Fruit fly (Drosophila melanogaster): ENCODE data around the gene loco.

loco gene

dm6 chr3R:22589311-22589710 lies 49.9 kb downstream of the loco start (continued):
- TF ChIP-seq CG30020 (tag; optimal IDR thresholded peaks at IDR 0.05) (no peak), CG2129 (GFP tag; IDR thresholded peaks at IDR 0.05; ENCODE audit: partially characterized antibody) (no peak), ewg (GFP tag; optimal IDR thresholded peaks at IDR 0.05) (peak; percentile 35), CG10274 (GFP tag; optimal IDR thresholded peaks at IDR 0.05) (no peak), CG15479 (GFP tag; optimal IDR thresholded peaks at IDR 0.05) (no peak), bbx (GFP tag; IDR thresholded peaks at IDR 0.05; ENCODE audit: partially characterized antibody) (no peak), CG11723 (GFP tag; optimal IDR thresholded peaks at IDR 0.05) (peak; percentile 8), klu (GFP tag; IDR thresholded peaks at IDR 0.05) (no peak), CG10979 (tag; optimal IDR thresholded peaks at IDR 0.05) (peak; percentile 7), Hsf (GFP tag; optimal IDR thresholded peaks at IDR 0.05) (peak; percentile 0), Mes4 (GFP tag; optimal IDR thresholded peaks at IDR 0.05) (no peak), CG7271 (tag; optimal IDR thresholded peaks at IDR 0.05) (peak; percentile 62), dan (GFP tag; IDR thresholded peaks at IDR 0.05) (no peak), lov (optimal IDR thresholded peaks at IDR 0.05) (no peak), lov (GFP tag; IDR thresholded peaks at IDR 0.05) (0 out of 3 replicates have a peak, but pooled peaks have one; percentile 47), crol (GFP tag; IDR thresholded peaks at IDR 0.05) (peak; percentile 51), Xbp1 (GFP tag; optimal IDR thresholded peaks at IDR 0.05) (no peak), Hand (GFP tag; optimal IDR thresholded peaks at IDR 0.05) (no peak), CG17328 (GFP tag; IDR thresholded peaks at IDR 0.05) (no peak), Spps (tag; optimal IDR thresholded peaks at IDR 0.05) (no peak), abd-A (tag; optimal IDR thresholded peaks at IDR 0.05) (no peak), dm (GFP tag; optimal IDR thresholded peaks at IDR 0.05) (no peak), odd (GFP tag; optimal IDR thresholded peaks at IDR 0.05) (peak; percentile 13)

- peak; percentile 6 for TF ChIP-seq gem (tag; optimal IDR thresholded peaks at IDR 0.05)
- TF ChIP-seq CG2120 (GFP tag; optimal IDR thresholded peaks at IDR 0.05) = peak; percentile 5
- peak in 1 of 2 experiments; percentile 66 for TF ChIP-seq Pdp1 (GFP tag; optimal IDR thresholded peaks at IDR 0.05)
- no peak for TF ChIP-seq ssp (GFP tag; IDR thresholded peaks at IDR 0.05)
- no peak for TF ChIP-seq CG4328 (GFP tag; optimal IDR thresholded peaks at IDR 0.05)
- TF ChIP-seq sc (optimal IDR thresholded peaks at IDR 0.05) = no peak
- TF ChIP-seq sc (GFP tag; optimal IDR thresholded peaks at IDR 0.05) = no peak
- peak; percentile 83 for TF ChIP-seq sens (GFP tag)
- peak; percentile 79 for TF ChIP-seq grau (tag; optimal IDR thresholded peaks at IDR 0.05)
These were observed 50.4 kb downstream of the loco start for dm6 chr3R:22588756-22589155.

- TF ChIP-seq CG14014 (GFP tag; IDR thresholded peaks at IDR 0.05) = no peak
- no peak for TF ChIP-seq seq (GFP tag; IDR thresholded peaks at IDR 0.05)
- TF ChIP-seq ara (GFP tag; IDR thresholded peaks at IDR 0.05) = no peak
- TF ChIP-seq CG31365 (tag; optimal IDR thresholded peaks at IDR 0.05) = no peak
- no peak for TF ChIP-seq HLH3B (GFP tag; IDR thresholded peaks at IDR 0.05)
- TF ChIP-seq CG6765 (GFP tag; optimal IDR thresholded peaks at IDR 0.05) = peak; percentile 11
- TF ChIP-seq croc (GFP tag; conservative IDR thresholded peaks at IDR 0.05) = no peak
- TF ChIP-seq E2f1 (GFP tag; IDR thresholded peaks at IDR 0.05) = no peak
- TF ChIP-seq CG8924 (tag; optimal IDR thresholded peaks at IDR 0.05) = peak; percentile 92
- no peak for TF ChIP-seq al (GFP tag; IDR thresholded peaks at IDR 0.05)
- TF ChIP-seq slbo (GFP tag; IDR thresholded peaks at IDR 0.05) = peak; percentile 53
- TF ChIP-seq Abd-B (GFP tag; optimal IDR thresholded peaks at IDR 0.05) = peak; percentile 45
- peak; percentile 36 for TF ChIP-seq CG10209 (GFP tag; optimal IDR thresholded peaks at IDR 0.05)
- TF ChIP-seq sug (tag; optimal IDR thresholded peaks at IDR 0.05) = peak; percentile 99
- no peak for TF ChIP-seq CG11247 (GFP tag; IDR thresholded peaks at IDR 0.05)
- TF ChIP-seq CG4820 (GFP tag; optimal IDR thresholded peaks at IDR 0.05) = peak; percentile 55
- peak; percentile 25 for TF ChIP-seq CG3281 (GFP tag; optimal IDR thresholded peaks at IDR 0.05)
- TF ChIP-seq Xrp1 (GFP tag; IDR thresholded peaks at IDR 0.05) = peak; percentile 16; the same call in 1 of the 2 replicates
- TF ChIP-seq Hr51 (GFP tag; optimal IDR thresholded peaks at IDR 0.05) = peak in 1 of 2 experiments; percentile 8
These were observed 51.7 kb downstream of the loco start, which contains the start of gene Efa6 for dm6 chr3R:22587419-22587963. Gene Efa6, plus strand, starts transcription at chr3R:22587755.
